Worm (Caenorhabditis elegans): ENCODE measurements around the gene nhr-207.

nhr-207 gene

DNA sequence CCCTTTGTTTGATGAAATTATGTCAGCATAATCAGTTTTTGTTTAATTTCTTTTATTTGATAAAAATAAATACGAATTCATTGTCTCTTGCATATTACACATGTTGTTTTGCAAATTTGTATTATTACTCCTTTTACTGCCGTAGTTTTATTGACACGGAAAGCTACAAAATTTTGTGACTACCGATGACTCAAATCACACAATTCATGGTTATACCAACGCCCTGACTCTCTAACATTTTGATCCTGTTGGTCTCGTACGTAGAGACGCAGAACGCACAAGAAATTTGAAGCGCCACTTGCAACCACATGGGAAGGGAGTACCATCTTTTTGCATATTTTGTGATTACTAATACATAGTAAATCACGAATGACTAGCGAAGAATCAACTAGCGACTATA is at the start of gene nhr-207:
Gene nhr-207, plus strand, starts transcription at position 282 of the 400 bp plus-strand sequence.
- TF ChIP-seq skn-1 (tag; optimal IDR thresholded peaks at IDR 0.05): peak; percentile 34
- no peak for TF ChIP-seq ama-1 (optimal IDR thresholded peaks at IDR 0.05)
- no peak for TF ChIP-seq sup-37 (GFP tag; optimal IDR thresholded peaks at IDR 0.05)
- TF ChIP-seq nhr-237 (tag; optimal IDR thresholded peaks at IDR 0.05): no peak
- TF ChIP-seq unc-30 (tag; optimal IDR thresholded peaks at IDR 0.05): no peak
- TF ChIP-seq ceh-88 (GFP tag; IDR thresholded peaks at IDR 0.05): no peak
- no peak for TF ChIP-seq dpl-1 (GFP tag; optimal IDR thresholded peaks at IDR 0.05)
- no peak for TF ChIP-seq Y116A8C.19 (tag; optimal IDR thresholded peaks at IDR 0.05; ENCODE audit: borderline replicate concordance)
- no peak for TF ChIP-seq nhr-11 (tag; optimal IDR thresholded peaks at IDR 0.05)
- TF ChIP-seq irx-1 (tag; optimal IDR thresholded peaks at IDR 0.05): no peak
- no peak for TF ChIP-seq fos-1 (tag; optimal IDR thresholded peaks at IDR 0.05)
- no peak for TF ChIP-seq zip-4 (GFP tag; optimal IDR thresholded peaks at IDR 0.05)
- TF ChIP-seq aha-1 (tag; optimal IDR thresholded peaks at IDR 0.05): no peak
- TF ChIP-seq nhr-12 (tag; optimal IDR thresholded peaks at IDR 0.05): no peak
- TF ChIP-seq nhr-20 (tag; optimal IDR thresholded peaks at IDR 0.05): peak; percentile 23
- peak; percentile 6 for TF ChIP-seq snu-23 (GFP tag; optimal IDR thresholded peaks at IDR 0.05)
- no peak for TF ChIP-seq nhr-71 (tag; optimal IDR thresholded peaks at IDR 0.05)
- no peak for TF ChIP-seq efl-3 (GFP tag; optimal IDR thresholded peaks at IDR 0.05)
- no peak for TF ChIP-seq dsc-1 (tag; optimal IDR thresholded peaks at IDR 0.05)
- TF ChIP-seq lin-14 (GFP tag; optimal IDR thresholded peaks at IDR 0.05): peak; percentile 48
- TF ChIP-seq swsn-7 (tag; optimal IDR thresholded peaks at IDR 0.05): no peak
- TF ChIP-seq F16B12.6 (tag; optimal IDR thresholded peaks at IDR 0.05): no peak
- no peak for TF ChIP-seq nhr-84 (tag; optimal IDR thresholded peaks at IDR 0.05)
- TF ChIP-seq ceh-8 (GFP tag; optimal IDR thresholded peaks at IDR 0.05): no peak
- TF ChIP-seq aly-2 (tag; optimal IDR thresholded peaks at IDR 0.05): no peak
- peak; percentile 49 for TF ChIP-seq jun-1 (tag; optimal IDR thresholded peaks at IDR 0.05)
- peak in 1 of 2 experiments; percentile 35 for TF ChIP-seq mdl-1 (tag; optimal IDR thresholded peaks at IDR 0.05)
- TF ChIP-seq lsy-2 (tag; optimal IDR thresholded peaks at IDR 0.05): peak in 1 of 2 experiments; percentile 5
- no peak for TF ChIP-seq ets-5 (GFP tag; IDR thresholded peaks at IDR 0.05)
- peak; percentile 17 for TF ChIP-seq C16A3.4 (tag; optimal IDR thresholded peaks at IDR 0.05)

DNA sequence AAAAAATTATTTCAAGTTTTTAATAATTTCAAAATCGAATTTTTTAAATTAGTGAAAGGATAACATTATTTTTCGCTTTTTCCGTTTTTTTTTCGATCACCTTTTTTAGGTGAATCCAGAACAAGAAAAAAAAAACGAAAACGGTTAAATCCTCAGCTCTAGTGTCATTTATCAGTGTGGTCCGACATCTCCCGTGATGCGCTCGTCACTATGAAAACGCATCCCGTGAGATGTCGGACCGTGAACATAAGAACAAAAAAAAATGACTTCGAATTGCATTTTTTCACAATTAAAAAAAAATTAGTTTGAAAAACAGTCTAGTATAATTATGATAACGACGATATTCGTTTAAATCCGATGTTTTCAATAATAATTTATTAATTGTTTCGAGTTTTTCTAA is 48.2 kb upstream of the nhr-207 start:
- TF ChIP-seq snpc-4 (tag; optimal IDR thresholded peaks at IDR 0.05) (peak; percentile 56), alr-1 (tag; optimal IDR thresholded peaks at IDR 0.05; ENCODE audit: borderline replicate concordance) (no peak), jun-1 (tag; optimal IDR thresholded peaks at IDR 0.05) (no peak)

DNA sequence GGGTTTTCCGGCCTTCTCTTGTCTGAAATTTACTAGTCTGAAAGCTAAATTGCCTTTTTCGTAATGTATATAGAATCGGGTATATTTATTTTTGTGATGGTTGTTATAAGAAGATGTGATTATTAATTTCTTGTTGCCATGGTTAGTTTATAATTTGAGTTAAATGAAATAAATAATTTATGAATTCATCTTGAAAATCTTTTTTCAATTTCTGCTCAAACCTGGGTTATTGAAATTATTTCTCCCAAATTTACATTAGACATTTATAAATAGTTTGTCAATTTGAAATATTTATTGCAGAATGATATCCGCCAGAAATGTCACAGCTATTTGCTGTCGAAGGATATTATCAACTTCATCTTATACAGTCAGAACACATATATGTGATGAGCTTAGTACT is 47.5 kb upstream of the nhr-207 start, which contains the start of gene dars-2:
Gene dars-2, plus strand, starts transcription at position 301 of the 400 bp plus-strand sequence.
- TF ChIP-seq mep-1 (tag; optimal IDR thresholded peaks at IDR 0.05) (no peak), skn-1 (tag; optimal IDR thresholded peaks at IDR 0.05) (no peak), lin-35 (GFP tag; optimal IDR thresholded peaks at IDR 0.05) (no peak), blmp-1 (tag; optimal IDR thresholded peaks at IDR 0.05) (no peak), mef-2 (tag; optimal IDR thresholded peaks at IDR 0.05) (no peak), ces-1 (GFP tag; optimal IDR thresholded peaks at IDR 0.05) (no peak), lin-15B (tag; optimal IDR thresholded peaks at IDR 0.05) (no peak), pax-3 (tag; optimal IDR thresholded peaks at IDR 0.05) (no peak), zip-4 (GFP tag; optimal IDR thresholded peaks at IDR 0.05) (no peak), pqm-1 (tag; optimal IDR thresholded peaks at IDR 0.05) (no peak), ztf-11 (tag; optimal IDR thresholded peaks at IDR 0.05) (no peak), F16B12.6 (tag; optimal IDR thresholded peaks at IDR 0.05) (no peak), tlp-1 (tag; optimal IDR thresholded peaks at IDR 0.05) (no peak), elt-2 (tag; optimal IDR thresholded peaks at IDR 0.05) (no peak), ceh-88 (GFP tag; IDR thresholded peaks at IDR 0.05) (no peak), unc-30 (tag; optimal IDR thresholded peaks at IDR 0.05) (no peak), sup-37 (GFP tag; optimal IDR thresholded peaks at IDR 0.05) (no peak), C34B4.2 (tag; optimal IDR thresholded peaks at IDR 0.05) (no peak)

All from whole organism, L1 larva.